Worm (Caenorhabditis elegans): ENCODE data around the gene pqn-54.

pqn-54 gene

ce11 chrV:1464543-1465040, at the start of gene pqn-54, which contains the start of gene fpn-1.2:
Gene pqn-54, plus strand, starts transcription at chrV:1464990.
Gene fpn-1.2, minus strand, starts transcription at chrV:1464699.
- TF ChIP-seq unc-130 (GFP tag; optimal IDR thresholded peaks at IDR 0.05) (no peak), snpc-4 (GFP tag; optimal IDR thresholded peaks at IDR 0.05) (no peak), snpc-4 (tag; optimal IDR thresholded peaks at IDR 0.05) (no peak), atf-7 (tag; optimal IDR thresholded peaks at IDR 0.05) (peak; percentile 9), C06A6.2 (GFP tag; conservative IDR thresholded peaks at IDR 0.05) (no peak), lin-35 (GFP tag; optimal IDR thresholded peaks at IDR 0.05) (no peak), nhr-80 (tag; optimal IDR thresholded peaks at IDR 0.05) (peak; percentile 87), nfyb-1 (GFP tag; IDR thresholded peaks at IDR 0.05) (no peak)

ce11 chrV:1416154-1416553, 48.6 kb upstream of the pqn-54 start:
- TF ChIP-seq ceh-100 (GFP tag; IDR thresholded peaks at IDR 0.05) (no peak), B0035.1 (tag; optimal IDR thresholded peaks at IDR 0.05) (no peak), ceh-91 (GFP tag; IDR thresholded peaks at IDR 0.05) (no peak), egrh-3 (GFP tag; IDR thresholded peaks at IDR 0.05) (no peak), akir-1 (GFP tag; optimal IDR thresholded peaks at IDR 0.05) (no peak), somi-1 (GFP tag; optimal IDR thresholded peaks at IDR 0.05) (no peak), dpl-1 (GFP tag; optimal IDR thresholded peaks at IDR 0.05) (no peak)

- TF ChIP-seq Y56A3A.18 (GFP tag; IDR thresholded peaks at IDR 0.05) (no peak), F52B5.7 (tag; optimal IDR thresholded peaks at IDR 0.05) (no peak), hlh-26 (GFP tag; conservative IDR thresholded peaks at IDR 0.05) (no peak), ceh-40 (GFP tag; IDR thresholded peaks at IDR 0.05) (no peak), hrde-1 (tag; optimal IDR thresholded peaks at IDR 0.05; ENCODE audit: borderline replicate concordance) (no peak), sea-2 (GFP tag; IDR thresholded peaks at IDR 0.05) (no peak), Y53F4B.3 (GFP tag; IDR thresholded peaks at IDR 0.05) (no peak), Y53G8AR.9 (GFP tag; conservative IDR thresholded peaks at IDR 0.05) (no peak), ama-1 (optimal IDR thresholded peaks at IDR 0.05) (no peak), ama-1 (GFP tag; optimal IDR thresholded peaks at IDR 0.05) (no peak), somi-1 (GFP tag; optimal IDR thresholded peaks at IDR 0.05) (no peak), snpc-3.4 (tag; optimal IDR thresholded peaks at IDR 0.05) (no peak), snpc-4 (GFP tag; optimal IDR thresholded peaks at IDR 0.05) (no peak), snpc-4 (tag; optimal IDR thresholded peaks at IDR 0.05) (no peak), unc-62 (GFP tag; optimal IDR thresholded peaks at IDR 0.05) (no peak)
Observed at ce11 chrV:1422269-1422668, 42.5 kb upstream of the pqn-54 start.

- TF ChIP-seq atf-7 (tag; optimal IDR thresholded peaks at IDR 0.05): no peak
Observed at ce11 chrV:1423338-1423737, 41.5 kb upstream of the pqn-54 start.

DNA sequence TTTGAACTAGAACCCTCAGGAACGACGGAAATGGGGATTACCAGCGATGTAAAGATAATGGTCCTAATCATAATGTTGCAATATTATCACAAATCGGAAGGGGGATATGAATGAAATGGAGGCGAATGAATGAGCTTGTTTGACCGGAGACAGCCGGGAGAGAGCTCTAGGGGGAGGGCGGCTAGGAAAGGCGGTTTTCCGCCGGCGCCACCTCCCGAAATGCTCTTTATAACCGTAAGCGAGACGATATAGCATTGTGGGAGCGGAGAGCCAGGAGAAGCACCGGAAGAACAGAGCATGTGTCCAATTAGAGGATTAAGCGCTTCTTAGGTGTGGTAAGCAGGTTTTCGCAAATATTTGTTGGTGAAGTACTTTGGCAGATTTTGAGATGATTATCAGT, 39.2 kb upstream of the pqn-54 start, which contains the start of gene R12A1.3:
Gene R12A1.3, minus strand, starts transcription at position 200 of the 400 bp plus-strand sequence.
- TF ChIP-seq zfh-2 (GFP tag; conservative IDR thresholded peaks at IDR 0.05) (peak; percentile 55), rcor-1 (GFP tag; IDR thresholded peaks at IDR 0.05) (no peak), sdz-38 (tag; optimal IDR thresholded peaks at IDR 0.05) (no peak)

DNA sequence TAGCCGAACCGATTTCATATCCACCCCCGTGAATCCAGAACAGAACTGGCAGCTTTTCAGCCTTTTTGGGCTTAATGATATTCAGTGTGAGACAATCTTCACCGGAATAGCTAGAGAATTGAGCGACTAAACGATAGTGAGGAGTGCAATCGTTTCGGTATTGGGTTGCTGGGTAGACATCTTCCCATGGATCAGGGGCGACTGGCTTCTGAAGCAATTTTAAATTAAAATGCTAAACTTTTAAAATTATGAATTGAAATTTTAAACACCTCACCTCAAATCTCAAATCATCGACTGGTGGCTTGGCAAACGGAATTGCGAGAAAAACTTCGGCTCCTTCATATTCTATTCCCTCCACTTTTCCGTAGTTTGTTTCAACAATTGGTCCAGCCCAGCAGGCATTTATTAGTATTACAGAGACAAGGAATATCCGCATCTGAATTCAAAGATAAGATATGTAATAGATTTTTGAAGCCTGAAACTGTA, 33.0 kb upstream of the pqn-54 start, which contains the start of gene ges-1:
Gene ges-1, minus strand, starts transcription at position 436 of the 486 bp plus-strand sequence.
- TF ChIP-seq rpc-1 (optimal IDR thresholded peaks at IDR 0.05) (no peak), rpc-1 (tag; optimal IDR thresholded peaks at IDR 0.05) (no peak), somi-1 (GFP tag; optimal IDR thresholded peaks at IDR 0.05) (no peak), ets-4 (GFP tag; optimal IDR thresholded peaks at IDR 0.05) (no peak), attf-5 (GFP tag; optimal IDR thresholded peaks at IDR 0.05) (no peak), B0019.2 (GFP tag; conservative IDR thresholded peaks at IDR 0.05) (no peak), nfya-2 (GFP tag; IDR thresholded peaks at IDR 0.05) (no peak), lsy-27 (tag; optimal IDR thresholded peaks at IDR 0.05; ENCODE audit: borderline replicate concordance, insufficient read depth) (no peak), lag-1 (GFP tag; IDR thresholded peaks at IDR 0.05) (no peak), athp-1 (tag; optimal IDR thresholded peaks at IDR 0.05) (no peak), lin-40 (tag; optimal IDR thresholded peaks at IDR 0.05) (no peak), lin-54 (GFP tag; optimal IDR thresholded peaks at IDR 0.05) (no peak), mel-28 (tag; optimal IDR thresholded peaks at IDR 0.05; ENCODE audit: borderline replicate concordance) (no peak)
